Worm (Caenorhabditis elegans) whole organism, young adult: Measurements from ENCODE around the gene srx-129.

Experiments used
- K11D2.4 ChIP-seq: fragments of 200-800 bp; sonication (Bioruptor generic); IDR thresholded peaks from 2 replicates; pipeline ENCODE4 v1.3.6; 2022; ENCODE audit warnings: missing genetic modification reagents, missing genetic modification characterization, missing compliant biosample characterization
- lin-40 ChIP-seq: sonication (generic microtip); optimal IDR thresholded peaks from 2 replicates; lab custom pipeline; 2016; ENCODE audit warnings: missing genetic modification characterization, mild to moderate bottlenecking, missing compliant biosample characterization, missing genotype, missing genetic modification reagents
- mel-28 ChIP-seq: sonication (generic microtip); optimal IDR thresholded peaks from 2 replicates; lab custom pipeline; 2016; ENCODE audit warnings: borderline replicate concordance, mild to moderate bottlenecking, missing genetic modification characterization, missing compliant biosample characterization

DNA sequence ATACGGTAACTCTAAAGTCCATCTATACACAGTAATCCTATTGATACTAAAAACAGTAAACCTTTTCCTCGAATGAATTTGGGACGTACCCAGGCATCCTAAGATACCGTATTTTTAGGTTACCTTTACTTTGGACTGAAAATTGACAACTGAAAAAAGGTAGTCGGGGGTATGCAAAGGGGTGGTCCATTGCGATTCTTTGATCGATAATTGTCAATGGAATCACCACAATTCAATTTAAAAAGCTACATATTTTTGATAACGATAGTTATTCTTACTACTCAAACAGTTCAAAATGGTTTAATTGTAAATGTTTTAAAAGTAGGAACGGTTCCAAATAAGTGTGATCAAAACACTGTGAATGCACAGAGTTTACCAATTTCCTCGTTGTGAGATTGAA is at the start of gene srx-129:
- TF ChIP-seq K11D2.4 (GFP tag; lab: Robert Waterston, UW) (no peak), mel-28 (tag; lab: Kevin White, UChicago) (no peak), lin-40 (tag; lab: Kevin White, UChicago) (no peak)
